Worm (Caenorhabditis elegans): ENCODE measurements around the gene nhr-37.

DNA sequence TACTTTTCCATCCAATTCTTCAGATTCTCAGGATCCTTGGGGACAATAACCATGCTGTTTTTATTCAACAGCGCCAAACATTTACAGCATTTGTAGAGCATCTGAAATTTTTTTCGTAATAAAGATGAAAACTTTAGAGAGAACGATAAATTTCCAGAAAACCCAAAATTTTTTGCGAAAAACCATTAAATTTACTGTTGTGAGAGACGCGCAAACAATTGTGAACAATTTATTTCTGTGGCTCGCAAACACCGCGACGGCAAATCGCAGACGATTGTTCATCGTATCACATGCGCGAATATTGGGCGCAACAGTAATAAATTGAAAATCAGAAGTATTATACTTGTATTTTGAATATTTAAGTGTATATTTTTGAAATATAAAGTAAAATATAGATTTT, 10.9 kb upstream of the nhr-37 start, which contains the start of gene gon-14:
- TF ChIP-seq nhr-237 (tag; optimal IDR thresholded peaks at IDR 0.05) (no peak), mep-1 (tag; optimal IDR thresholded peaks at IDR 0.05) (no peak), nhr-28 (tag; optimal IDR thresholded peaks at IDR 0.05) (no peak)

Measured in whole organism, L1 larva.